Worm (Caenorhabditis elegans): Measurements from ENCODE around the gene oat-1.

ce11 chrIV:8473756-8474155 is 1.4 kb upstream of the oat-1 start, which contains the start of gene C28C12.11:
- TF ChIP-seq pqm-1 (tag; optimal IDR thresholded peaks at IDR 0.05) (no peak), nhr-76 (tag; optimal IDR thresholded peaks at IDR 0.05) (no peak), R02D3.7 (tag; optimal IDR thresholded peaks at IDR 0.05) (no peak)

All from whole organism, L3 larva.